Worm (Caenorhabditis elegans) whole organism, late embryonic: ENCODE results near the gene srb-17.

Source experiments
- ama-1 ChIP-seq: fragments of 150-350 bp; optimal IDR thresholded peaks from 2 replicates; lab custom pipeline; 2014
- elt-2 ChIP-seq: sonication (generic microtip); optimal IDR thresholded peaks from 2 replicates; lab custom pipeline; 2016; ENCODE audit warnings: missing genetic modification reagents, missing genetic modification characterization, missing compliant biosample characterization
- pha-4 ChIP-seq: fragments of 150-350 bp; optimal IDR thresholded peaks from 2 replicates; lab custom pipeline; 2018; ENCODE audit warnings: missing biosample characterization, missing genetic modification reagents, missing genetic modification characterization
- pqm-1 ChIP-seq: sonication (generic microtip); optimal IDR thresholded peaks from 2 replicates; lab custom pipeline; 2016; ENCODE audit warnings: missing genetic modification characterization, missing compliant biosample characterization

DNA sequence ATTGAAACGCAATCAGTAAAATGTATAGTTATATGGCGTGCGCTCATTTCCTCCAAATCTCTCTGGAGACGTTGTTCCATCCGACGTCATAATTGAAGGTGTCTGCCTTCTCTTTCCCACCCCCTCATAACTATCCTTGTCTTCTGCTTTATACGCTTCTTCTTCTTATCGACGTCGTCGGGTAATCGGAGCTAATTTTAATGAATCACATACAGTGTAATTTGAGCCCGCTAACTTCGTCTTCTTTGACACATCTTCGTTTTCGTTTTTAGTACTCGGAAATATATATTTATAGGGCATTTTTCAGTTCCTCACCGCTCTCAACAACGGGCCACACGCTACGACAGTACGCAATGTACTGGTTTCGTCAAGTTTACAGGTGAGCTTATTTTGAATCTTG is 20.6 kb downstream of the srb-17 start, which contains the start of gene ins-1:
- TF ChIP-seq pha-4 (tag; lab: Kevin White, UChicago) (no peak), ama-1 (lab: Kevin White, UChicago) (no peak), elt-2 (no peak), pqm-1 (tag; lab: Kevin White, UChicago) (no peak)
